Worm (Caenorhabditis elegans): ENCODE results near the gene efn-3.

DNA sequence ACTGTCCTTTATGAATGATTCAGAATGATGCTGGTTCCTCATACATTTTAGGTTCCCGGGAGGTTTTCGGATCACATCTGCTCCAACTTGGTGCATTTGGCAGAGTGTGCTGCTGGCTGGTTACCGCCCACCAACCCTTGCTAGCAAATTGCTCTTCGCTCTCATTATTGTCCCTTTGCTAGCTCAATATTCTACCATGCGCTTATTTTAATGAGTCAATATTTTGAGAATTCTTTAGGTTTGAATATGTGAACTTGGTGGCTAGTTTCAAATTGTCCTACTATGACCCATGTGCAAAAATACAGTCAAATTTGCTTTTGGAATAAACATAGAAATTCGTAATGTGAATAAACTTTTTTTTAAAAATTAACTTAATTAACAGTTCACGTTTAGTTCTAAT is 42.1 kb downstream of the efn-3 start:
- TF ChIP-seq zag-1 (tag; optimal IDR thresholded peaks at IDR 0.05): no peak
- TF ChIP-seq lin-39 (tag; optimal IDR thresholded peaks at IDR 0.05): no peak
- TF ChIP-seq elt-3 (tag; optimal IDR thresholded peaks at IDR 0.05): no peak
- TF ChIP-seq jun-1 (tag; optimal IDR thresholded peaks at IDR 0.05): no peak
- no peak for TF ChIP-seq nhr-28 (tag; optimal IDR thresholded peaks at IDR 0.05)
- no peak for TF ChIP-seq nfya-1 (tag; optimal IDR thresholded peaks at IDR 0.05; ENCODE audit: insufficient read depth)
- TF ChIP-seq nhr-43 (tag; optimal IDR thresholded peaks at IDR 0.05; ENCODE audit: poor library complexity, severe bottlenecking): no peak
- TF ChIP-seq mdl-1 (tag; optimal IDR thresholded peaks at IDR 0.05): no peak
- no peak for TF ChIP-seq tbx-2 (tag; optimal IDR thresholded peaks at IDR 0.05)
- TF ChIP-seq unc-39 (tag; optimal IDR thresholded peaks at IDR 0.05): no peak
- TF ChIP-seq pqm-1 (tag; optimal IDR thresholded peaks at IDR 0.05): no peak
- no peak for TF ChIP-seq unc-62 (GFP tag; optimal IDR thresholded peaks at IDR 0.05)
- no peak for TF ChIP-seq elt-2 (tag; optimal IDR thresholded peaks at IDR 0.05)
- no peak for TF ChIP-seq pha-4 (tag; optimal IDR thresholded peaks at IDR 0.05)

Measured in whole organism, L3 larva.